Fruit fly (Drosophila melanogaster): ENCODE results near the gene atk.
A peak's percentile ranks its signal among the peaks of the same experiment; 100 is the strongest.

Gene atk

dm6 chr3L:20470991-20471498 lies 6.4 kb upstream of the atk start (continued):
- TF ChIP-seq Lpt (GFP tag; optimal IDR thresholded peaks at IDR 0.05) (peak; percentile 1), acj6 (GFP tag; optimal IDR thresholded peaks at IDR 0.05) (peak; percentile 8), CG4318 (GFP tag; optimal IDR thresholded peaks at IDR 0.05) (peak; percentile 6), CG3919 (GFP tag; optimal IDR thresholded peaks at IDR 0.05) (peak; percentile 47), salr (GFP tag; optimal IDR thresholded peaks at IDR 0.05) (peak in 1 of 2 experiments; percentile 42), Eip78C (GFP tag) (peak; percentile 75), dac (GFP tag; optimal IDR thresholded peaks at IDR 0.05) (peak; percentile 12), eg (GFP tag; IDR thresholded peaks at IDR 0.05) (peak; percentile 82)

- TF ChIP-seq Blimp-1 (GFP tag; optimal IDR thresholded peaks at IDR 0.05) (peak; percentile 49), CG15336 (GFP tag; IDR thresholded peaks at IDR 0.05) (no peak)
Observed at dm6 chr3L:20467433-20467832, 2.8 kb upstream of the atk start.

dm6 chr3L:20466599-20466998 lies 1.9 kb upstream of the atk start, which contains the start of gene Tdh:
TSS of gene Tdh (plus strand) at chr3L:20466944.
- no peak for TF ChIP-seq Ets96B (tag; optimal IDR thresholded peaks at IDR 0.05)
- no peak for TF ChIP-seq CG32006 (GFP tag; optimal IDR thresholded peaks at IDR 0.05)

- TF ChIP-seq fd59A (GFP tag; optimal IDR thresholded peaks at IDR 0.05) (no peak), CG1621 (tag; optimal IDR thresholded peaks at IDR 0.05) (no peak), dac (GFP tag; optimal IDR thresholded peaks at IDR 0.05) (no peak), CG8119 (GFP tag; IDR thresholded peaks at IDR 0.05) (no peak), spab (GFP tag; optimal IDR thresholded peaks at IDR 0.05) (no peak), Sox14 (GFP tag; optimal IDR thresholded peaks at IDR 0.05) (no peak), CG8319 (GFP tag; optimal IDR thresholded peaks at IDR 0.05) (no peak), CG7368 (GFP tag; optimal IDR thresholded peaks at IDR 0.05) (no peak), Ets21C (GFP tag; optimal IDR thresholded peaks at IDR 0.05) (no peak), CG6854 (GFP tag; optimal IDR thresholded peaks at IDR 0.05) (no peak), dsx (GFP tag; optimal IDR thresholded peaks at IDR 0.05; ENCODE audit: poor library complexity, severe bottlenecking) (no peak), Eip93F (GFP tag; optimal IDR thresholded peaks at IDR 0.05) (no peak), ss (GFP tag; optimal IDR thresholded peaks at IDR 0.05) (no peak), CG9139 (GFP tag; optimal IDR thresholded peaks at IDR 0.05) (no peak), CG3032 (tag; optimal IDR thresholded peaks at IDR 0.05) (no peak), CG34406 (GFP tag; optimal IDR thresholded peaks at IDR 0.05) (no peak)
Observed at dm6 chr3L:20465941-20466340, 1.3 kb upstream of the atk start, which contains the start of gene CG42764. TSS of gene CG42764 (minus strand) at chr3L:20466041.

- TF ChIP-seq fd59A (GFP tag; optimal IDR thresholded peaks at IDR 0.05) (no peak), CG32006 (GFP tag; optimal IDR thresholded peaks at IDR 0.05) (no peak), vri (GFP tag; optimal IDR thresholded peaks at IDR 0.05) (no peak), Met (GFP tag; optimal IDR thresholded peaks at IDR 0.05) (no peak), CG6163 (GFP tag; IDR thresholded peaks at IDR 0.05) (no peak), CG9139 (GFP tag; optimal IDR thresholded peaks at IDR 0.05) (no peak), Eip78C (GFP tag) (no peak), CG1621 (tag; optimal IDR thresholded peaks at IDR 0.05) (no peak), CG10631 (GFP tag; optimal IDR thresholded peaks at IDR 0.05) (no peak), Hr39 (GFP tag; optimal IDR thresholded peaks at IDR 0.05) (no peak), Hr38 (GFP tag; optimal IDR thresholded peaks at IDR 0.05) (no peak), dac (GFP tag; optimal IDR thresholded peaks at IDR 0.05) (no peak)
Observed at dm6 chr3L:20462391-20462790, 2.3 kb downstream of the atk start.
